Worm (Caenorhabditis elegans): ENCODE data around the gene tmem-184.

tmem-184 gene

DNA sequence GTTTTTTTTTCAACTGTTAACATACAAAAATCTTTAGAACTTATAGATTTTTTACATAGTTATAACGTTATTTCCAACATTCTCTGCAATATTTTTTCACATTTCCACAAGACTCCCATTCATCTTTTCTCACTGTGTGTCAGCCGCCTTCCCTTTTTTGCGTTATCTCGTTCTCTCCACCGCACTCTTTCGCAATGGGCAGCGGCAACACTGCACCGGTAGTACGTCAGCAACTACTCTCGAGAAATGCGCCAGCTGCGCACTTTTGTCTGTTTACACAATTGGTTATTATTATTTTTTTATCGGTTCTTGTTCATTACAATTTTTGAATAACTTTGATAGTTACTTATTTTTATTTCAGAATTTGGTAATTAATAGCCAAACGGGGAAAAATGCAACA is 40.3 kb upstream of the tmem-184 start, which contains the start of gene C05G5.2 (continued):
- peak; percentile 1 for TF ChIP-seq efl-1 (GFP tag; optimal IDR thresholded peaks at IDR 0.05)
- no peak for TF ChIP-seq ccch-3 (GFP tag; optimal IDR thresholded peaks at IDR 0.05)
- TF ChIP-seq repo-1 (tag; optimal IDR thresholded peaks at IDR 0.05), result no peak
- peak; percentile 84 for TF ChIP-seq K12H6.12 (tag; optimal IDR thresholded peaks at IDR 0.05)
- TF ChIP-seq bed-1 (GFP tag; IDR thresholded peaks at IDR 0.05), result no peak
- TF ChIP-seq ZK185.1 (tag; optimal IDR thresholded peaks at IDR 0.05; ENCODE audit: poor library complexity, severe bottlenecking), result peak; percentile 73
- no peak for TF ChIP-seq ceh-91 (GFP tag; IDR thresholded peaks at IDR 0.05)
- TF ChIP-seq hlh-26 (GFP tag; conservative IDR thresholded peaks at IDR 0.05), result no peak
- no peak for TF ChIP-seq F33H1.4 (GFP tag; IDR thresholded peaks at IDR 0.05)
- TF ChIP-seq egrh-3 (GFP tag; IDR thresholded peaks at IDR 0.05), result peak; percentile 57
- TF ChIP-seq T07F8.4 (tag; optimal IDR thresholded peaks at IDR 0.05), result no peak
- peak; percentile 91 for TF ChIP-seq pha-4 (tag; optimal IDR thresholded peaks at IDR 0.05)
- TF ChIP-seq K11D2.4 (GFP tag; IDR thresholded peaks at IDR 0.05), result peak; percentile 86
- 0 out of 2 replicates have a peak, but pooled peaks have one; percentile 60 for TF ChIP-seq egl-18 (GFP tag; IDR thresholded peaks at IDR 0.05)
- TF ChIP-seq snpc-1.3 (tag; optimal IDR thresholded peaks at IDR 0.05; ENCODE audit: insufficient read depth), result no peak
- TF ChIP-seq hmg-20 (GFP tag; IDR thresholded peaks at IDR 0.05), result 0 out of 2 replicates have a peak, but pooled peaks have one; percentile 30
- peak; percentile 10 for TF ChIP-seq ztf-22 (GFP tag; optimal IDR thresholded peaks at IDR 0.05)
- TF ChIP-seq attf-5 (GFP tag; optimal IDR thresholded peaks at IDR 0.05), result peak; percentile 96
- TF ChIP-seq egl-44 (GFP tag; IDR thresholded peaks at IDR 0.05), result no peak
- no peak for TF ChIP-seq ama-1 (optimal IDR thresholded peaks at IDR 0.05)
- TF ChIP-seq ama-1 (GFP tag; optimal IDR thresholded peaks at IDR 0.05), result no peak
- no peak for TF ChIP-seq ztf-28 (GFP tag; IDR thresholded peaks at IDR 0.05)
- no peak for TF ChIP-seq mxl-1 (tag; optimal IDR thresholded peaks at IDR 0.05)
- no peak for TF ChIP-seq F39B2.1 (GFP tag; IDR thresholded peaks at IDR 0.05)
- TF ChIP-seq lsl-1 (GFP tag; optimal IDR thresholded peaks at IDR 0.05), result no peak
- no peak for TF ChIP-seq nfya-1 (tag; optimal IDR thresholded peaks at IDR 0.05; ENCODE audit: borderline replicate concordance, insufficient read depth)
- TF ChIP-seq nhr-90 (tag; optimal IDR thresholded peaks at IDR 0.05), result peak; percentile 50
- TF ChIP-seq attf-6 (GFP tag; IDR thresholded peaks at IDR 0.05), result no peak
- no peak for TF ChIP-seq him-1 (tag; optimal IDR thresholded peaks at IDR 0.05)
- TF ChIP-seq Y95B8A.8 (GFP tag; IDR thresholded peaks at IDR 0.05), result 0 out of 2 replicates have a peak, but pooled peaks have one; percentile 46
- TF ChIP-seq F55B11.4 (tag; optimal IDR thresholded peaks at IDR 0.05; ENCODE audit: borderline replicate concordance, insufficient read depth), result no peak
- peak; percentile 53 for TF ChIP-seq snpc-4 (GFP tag; optimal IDR thresholded peaks at IDR 0.05)
- TF ChIP-seq snpc-4 (tag; optimal IDR thresholded peaks at IDR 0.05), result peak; percentile 74 to 83 (median 79)
- peak; percentile 74 for TF ChIP-seq mcd-1 (GFP tag; IDR thresholded peaks at IDR 0.05)
- TF ChIP-seq tbp1 (GFP tag; optimal IDR thresholded peaks at IDR 0.05), result peak; percentile 62
- TF ChIP-seq ceh-40 (GFP tag; IDR thresholded peaks at IDR 0.05), result no peak
- TF ChIP-seq nhr-120 (GFP tag; IDR thresholded peaks at IDR 0.05), result no peak
- no peak for TF ChIP-seq B0035.1 (tag; optimal IDR thresholded peaks at IDR 0.05)
- no peak for TF ChIP-seq cebp-2 (GFP tag; IDR thresholded peaks at IDR 0.05)
- no peak for TF ChIP-seq hrde-1 (tag; optimal IDR thresholded peaks at IDR 0.05; ENCODE audit: borderline replicate concordance)
- TF ChIP-seq dox-1 (GFP tag; IDR thresholded peaks at IDR 0.05), result peak; percentile 95
- TF ChIP-seq F49E8.2 (tag; optimal IDR thresholded peaks at IDR 0.05; ENCODE audit: insufficient read depth), result no peak
- TF ChIP-seq let-607 (tag; optimal IDR thresholded peaks at IDR 0.05), result peak; percentile 66 to 75
- no peak for TF ChIP-seq fkh-3 (tag; optimal IDR thresholded peaks at IDR 0.05)
- TF ChIP-seq chd-7 (tag; optimal IDR thresholded peaks at IDR 0.05), result no peak
- TF ChIP-seq ztf-6 (GFP tag; IDR thresholded peaks at IDR 0.05), result no peak
- peak; percentile 90 for TF ChIP-seq lin-40 (tag; optimal IDR thresholded peaks at IDR 0.05)
- TF ChIP-seq mel-28 (tag; optimal IDR thresholded peaks at IDR 0.05; ENCODE audit: borderline replicate concordance), result no peak
- TF ChIP-seq sea-2 (GFP tag; IDR thresholded peaks at IDR 0.05), result no peak

All from whole organism, young adult.